Fruit fly (Drosophila melanogaster) whole organism, embryonic: ENCODE data around the gene CG46463.

Experiments used
- Atf-2 ChIP-seq: fragments of 200-800 bp; sonication (Bioruptor generic); optimal IDR thresholded peaks from 2 replicates; lab custom pipeline; 2016; ENCODE audit warnings: missing biosample characterization, missing genetic modification characterization
- CG1024 ChIP-seq: fragments of 200-800 bp; sonication (Bioruptor generic); IDR thresholded peaks from 2 replicates; pipeline ENCODE4 v1.3.6; 2022; ENCODE audit warnings: missing biosample characterization, missing genetic modification characterization
- CG10321 ChIP-seq: fragments of 200-800 bp; sonication (Bioruptor generic); IDR thresholded peaks from 2 replicates; pipeline ENCODE4 v1.3.6; 2022; ENCODE audit warnings: missing biosample characterization, missing genetic modification characterization
- CG11695 ChIP-seq: fragments of 200-800 bp; sonication (Bioruptor generic); IDR thresholded peaks from 3 replicates; pipeline ENCODE4 v1.3.6; 2022; ENCODE audit warnings: missing biosample characterization, missing genetic modification characterization
- CG12104 ChIP-seq: fragments of 200-800 bp; sonication (Bioruptor generic); optimal IDR thresholded peaks from 3 replicates; lab custom pipeline; 2016; ENCODE audit warnings: missing biosample characterization, missing genetic modification characterization
- CG12942 ChIP-seq: fragments of 200-800 bp; sonication (Bioruptor generic); optimal IDR thresholded peaks from 3 replicates; lab custom pipeline; 2016; ENCODE audit warnings: missing biosample characterization, missing genetic modification characterization
- CG13296 ChIP-seq: fragments of 200-800 bp; sonication (Bioruptor generic); optimal IDR thresholded peaks from 3 replicates; lab custom pipeline; 2018; ENCODE audit warnings: missing biosample characterization, mild to moderate bottlenecking, missing genetic modification characterization
- CG13424 ChIP-seq: fragments of 200-800 bp; sonication (Bioruptor generic); optimal IDR thresholded peaks from 2 replicates; lab custom pipeline; 2019; ENCODE audit warnings: missing biosample characterization, mild to moderate bottlenecking, missing genetic modification characterization, moderate library complexity
- CG15514 ChIP-seq: fragments of 200-800 bp; sonication (Bioruptor generic); optimal IDR thresholded peaks from 3 replicates; lab custom pipeline; 2017; ENCODE audit warnings: missing biosample characterization, missing genetic modification characterization, mild to moderate bottlenecking, moderate library complexity, missing genetic modification reagents
- CG17385 ChIP-seq: fragments of 200-800 bp; sonication (Bioruptor generic); optimal IDR thresholded peaks from 3 replicates; lab custom pipeline; 2018; ENCODE audit warnings: missing biosample characterization, mild to moderate bottlenecking, missing genetic modification characterization
- CG17612 ChIP-seq: fragments of 200-800 bp; sonication (Bioruptor generic); IDR thresholded peaks from 2 replicates; pipeline ENCODE4 v1.3.6; 2022; ENCODE audit warnings: missing biosample characterization, missing genetic modification characterization
- CG17802 ChIP-seq: fragments of 200-800 bp; sonication (Bioruptor generic); optimal IDR thresholded peaks from 2 replicates; lab custom pipeline; 2018; ENCODE audit warnings: missing biosample characterization, mild to moderate bottlenecking, missing genetic modification characterization, moderate library complexity
- CG3065 ChIP-seq: fragments of 200-800 bp; sonication (Bioruptor generic); optimal IDR thresholded peaks from 2 replicates; lab custom pipeline; 2016; ENCODE audit warnings: missing biosample characterization, missing genetic modification characterization
- CG31365 ChIP-seq: fragments of 200-800 bp; sonication (Bioruptor generic); optimal IDR thresholded peaks from 2 replicates; lab custom pipeline; 2018; ENCODE audit warnings: missing biosample characterization, mild to moderate bottlenecking, missing genetic modification characterization
- CG4707 ChIP-seq: fragments of 200-800 bp; sonication (Bioruptor generic); optimal IDR thresholded peaks from 2 replicates; lab custom pipeline; 2018; ENCODE audit warnings: missing biosample characterization, mild to moderate bottlenecking, missing genetic modification characterization, moderate library complexity
- CG4854 ChIP-seq: fragments of 200-800 bp; sonication (Bioruptor generic); optimal IDR thresholded peaks from 2 replicates; lab custom pipeline; 2016; ENCODE audit warnings: missing biosample characterization, missing genetic modification characterization, inconsistent platforms
- CG6175 ChIP-seq: fragments of 200-800 bp; sonication (Bioruptor generic); IDR thresholded peaks from 3 replicates; pipeline ENCODE4 v1.3.6; 2022; ENCODE audit warnings: missing biosample characterization, missing genetic modification characterization
- CG6654 ChIP-seq: fragments of 200-800 bp; sonication (Bioruptor generic); optimal IDR thresholded peaks from 2 replicates; lab custom pipeline; 2017; ENCODE audit warnings: missing biosample characterization, mild to moderate bottlenecking, missing genetic modification characterization
- CG6813 ChIP-seq: fragments of 200-800 bp; sonication (Bioruptor generic); optimal IDR thresholded peaks from 2 replicates; lab custom pipeline; 2017; ENCODE audit warnings: missing biosample characterization, missing genetic modification characterization, mild to moderate bottlenecking, moderate library complexity, missing genetic modification reagents
- CG7372 ChIP-seq: fragments of 200-800 bp; sonication (Bioruptor generic); IDR thresholded peaks from 2 replicates; pipeline ENCODE4 v1.3.6; 2022; ENCODE audit warnings: missing biosample characterization, missing genetic modification characterization
- CG7839 ChIP-seq: fragments of 200-800 bp; sonication (Bioruptor generic); optimal IDR thresholded peaks from 3 replicates; lab custom pipeline; 2018; ENCODE audit warnings: missing biosample characterization, mild to moderate bottlenecking, missing genetic modification characterization, moderate library complexity
- CG8089 ChIP-seq: fragments of 200-800 bp; sonication (Bioruptor generic); optimal IDR thresholded peaks from 3 replicates; lab custom pipeline; 2016; ENCODE audit warnings: missing biosample characterization, missing genetic modification characterization
- CG9817 ChIP-seq: fragments of 200-800 bp; sonication (Bioruptor generic); optimal IDR thresholded peaks from 2 replicates; lab custom pipeline; 2018; ENCODE audit warnings: missing biosample characterization, mild to moderate bottlenecking, missing genetic modification characterization, moderate library complexity
- HmgZ ChIP-seq: fragments of 200-800 bp; sonication (Bioruptor generic); optimal IDR thresholded peaks from 2 replicates; lab custom pipeline; 2018; ENCODE audit warnings: missing biosample characterization, mild to moderate bottlenecking, missing genetic modification characterization
- Hr3 ChIP-seq: fragments of 200-800 bp; sonication (Bioruptor generic); optimal IDR thresholded peaks from 3 replicates; lab custom pipeline; 2016; ENCODE audit warnings: missing biosample characterization, missing genetic modification characterization
- Hr39 ChIP-seq: fragments of >200 bp; optimal IDR thresholded peaks from 2 replicates; lab custom pipeline; 2017
- Hr78 ChIP-seq, 2 experiments: fragments of 200-800 bp in 1 of 2; fragments of >200 bp in 1 of 2; sonication (Bioruptor generic) in 1 of 2; optimal IDR thresholded peaks; 2 replicates each; lab custom pipeline; 2017 to 2019; ENCODE audit warnings: missing biosample characterization in 2 of 2, missing genetic modification characterization in 2 of 2, mild to moderate bottlenecking in 1 of 2, moderate library complexity in 1 of 2
- Hsf ChIP-seq: fragments of 200-800 bp; sonication (Bioruptor generic); optimal IDR thresholded peaks from 3 replicates; lab custom pipeline; 2016; ENCODE audit warnings: missing biosample characterization, missing genetic modification characterization
- Kr ChIP-seq: fragments of 200-800 bp; sonication (Bioruptor generic); optimal IDR thresholded peaks from 2 replicates; lab custom pipeline; 2017; ENCODE audit warnings: missing biosample characterization, mild to moderate bottlenecking, missing genetic modification characterization
- Lim3 ChIP-seq: fragments of 200-800 bp; sonication (Bioruptor generic); IDR thresholded peaks from 2 replicates; pipeline ENCODE4 v1.3.6; 2022; ENCODE audit warnings: missing biosample characterization, missing genetic modification characterization
- NK7.1 ChIP-seq: fragments of 200-800 bp; sonication (Bioruptor generic); optimal IDR thresholded peaks from 3 replicates; lab custom pipeline; 2016; ENCODE audit warnings: missing biosample characterization, missing genetic modification characterization
- Ravus ChIP-seq: fragments of 200-800 bp; sonication (Bioruptor generic); IDR thresholded peaks from 2 replicates; pipeline ENCODE4 v1.3.6; 2022; ENCODE audit warnings: missing biosample characterization, missing genetic modification characterization
- Rx ChIP-seq: fragments of 200-800 bp; sonication (Bioruptor generic); IDR thresholded peaks from 2 replicates; pipeline ENCODE4 v1.3.6; 2022; ENCODE audit warnings: missing biosample characterization, missing genetic modification characterization
- bab2 ChIP-seq: fragments of 200-800 bp; sonication (Bioruptor generic); optimal IDR thresholded peaks from 2 replicates; lab custom pipeline; 2016; ENCODE audit warnings: missing biosample characterization, missing genetic modification characterization
- bigmax ChIP-seq: fragments of 200-800 bp; sonication (Bioruptor generic); optimal IDR thresholded peaks from 2 replicates; lab custom pipeline; 2018; ENCODE audit warnings: missing biosample characterization, mild to moderate bottlenecking, missing genetic modification characterization
- cad ChIP-seq: fragments of >200 bp; optimal IDR thresholded peaks from 2 replicates; lab custom pipeline; 2017; ENCODE audit warnings: missing biosample characterization, missing genetic modification characterization
- ci ChIP-seq: fragments of 200-800 bp; sonication (Bioruptor generic); IDR thresholded peaks from 3 replicates; pipeline ENCODE4 v1.3.6; 2022; ENCODE audit warnings: missing biosample characterization, missing genetic modification characterization
- fd64A ChIP-seq: fragments of 200-800 bp; sonication (Bioruptor generic); optimal IDR thresholded peaks from 3 replicates; lab custom pipeline; 2018; ENCODE audit warnings: missing biosample characterization, mild to moderate bottlenecking, missing genetic modification characterization
- ftz-f1 ChIP-seq: fragments of 200-800 bp; sonication (Bioruptor generic); optimal IDR thresholded peaks from 2 replicates; lab custom pipeline; 2016; ENCODE audit warnings: missing biosample characterization, missing genetic modification characterization
- grn ChIP-seq: fragments of 200-800 bp; sonication (Bioruptor generic); optimal IDR thresholded peaks from 3 replicates; lab custom pipeline; 2017; ENCODE audit warnings: missing biosample characterization, missing genetic modification characterization
- gsb ChIP-seq: fragments of 200-800 bp; sonication (Bioruptor generic); IDR thresholded peaks from 2 replicates; pipeline ENCODE4 v1.3.6; 2022; ENCODE audit warnings: missing biosample characterization, missing genetic modification characterization
- inv ChIP-seq: fragments of 200-800 bp; sonication (Bioruptor generic); IDR thresholded peaks from 2 replicates; pipeline ENCODE4 v1.3.6; 2022; ENCODE audit warnings: missing biosample characterization, missing genetic modification characterization; ENCODE audit not compliant: partially characterized antibody
- kah ChIP-seq: fragments of 200-800 bp; sonication (Bioruptor generic); optimal IDR thresholded peaks from 2 replicates; lab custom pipeline; 2018; ENCODE audit warnings: missing biosample characterization, mild to moderate bottlenecking, missing genetic modification characterization
- ken ChIP-seq: fragments of 200-800 bp; sonication (Bioruptor generic); IDR thresholded peaks from 3 replicates; pipeline ENCODE4 v1.3.6; 2022; ENCODE audit warnings: missing biosample characterization, missing genetic modification characterization
- p53 ChIP-seq: fragments of 200-800 bp; sonication (Bioruptor generic); optimal IDR thresholded peaks from 2 replicates; lab custom pipeline; 2016; ENCODE audit warnings: missing biosample characterization, missing genetic modification characterization
- psq ChIP-seq: fragments of 200-800 bp; sonication (Bioruptor generic); optimal IDR thresholded peaks from 2 replicates; lab custom pipeline; 2017; ENCODE audit warnings: missing biosample characterization, missing genetic modification characterization
- ranshi ChIP-seq: fragments of 200-800 bp; sonication (Bioruptor generic); IDR thresholded peaks from 2 replicates; pipeline ENCODE4 v1.3.6; 2022; ENCODE audit warnings: missing biosample characterization, missing genetic modification characterization
- tgo ChIP-seq: fragments of 200-800 bp; sonication (Bioruptor generic); IDR thresholded peaks from 3 replicates; pipeline ENCODE4 v1.3.6; 2022; ENCODE audit warnings: missing biosample characterization, missing genetic modification characterization
- unc-4 ChIP-seq: fragments of 200-800 bp; sonication (Bioruptor generic); IDR thresholded peaks from 2 replicates; pipeline ENCODE4 v1.3.6; 2022; ENCODE audit warnings: missing biosample characterization, missing genetic modification characterization; ENCODE audit not compliant: partially characterized antibody
- unpg ChIP-seq: fragments of 200-800 bp; sonication (Bioruptor generic); optimal IDR thresholded peaks from 3 replicates; lab custom pipeline; 2018; ENCODE audit warnings: missing biosample characterization, mild to moderate bottlenecking, missing genetic modification characterization, moderate library complexity
- usp ChIP-seq: fragments of >200 bp; optimal IDR thresholded peaks from 2 replicates; lab custom pipeline; 2017; ENCODE audit warnings: missing biosample characterization, missing genetic modification characterization
- wor ChIP-seq: fragments of 200-800 bp; sonication (Bioruptor generic); IDR thresholded peaks from 2 replicates; pipeline ENCODE4 v1.3.6; 2022; ENCODE audit warnings: missing biosample characterization, missing genetic modification characterization
- zfh1 ChIP-seq: fragments of 200-800 bp; sonication (Bioruptor generic); IDR thresholded peaks from 3 replicates; pipeline ENCODE4 v1.3.6; 2022; ENCODE audit warnings: missing biosample characterization, missing genetic modification characterization

CG46463 gene

DNA sequence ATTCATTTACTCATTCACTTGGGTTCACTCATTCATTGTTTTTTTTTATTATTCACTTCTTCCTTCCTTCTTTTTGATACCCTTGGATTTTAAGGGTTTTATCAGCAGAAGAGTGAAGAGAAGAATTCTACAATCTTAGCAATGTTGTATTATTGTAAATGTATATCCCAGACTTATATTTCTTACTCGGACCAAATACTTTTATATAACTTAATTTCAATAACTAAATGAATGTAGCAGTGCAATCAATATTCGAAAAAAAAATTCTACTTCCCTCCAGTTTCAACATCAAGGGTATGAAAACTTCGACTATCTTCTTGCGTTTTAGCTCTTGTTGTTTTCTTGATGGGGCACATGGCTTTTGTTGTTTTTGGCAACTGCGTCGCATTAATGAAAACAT, 10.7 kb upstream of the CG46463 start:
- TF ChIP-seq Lim3 (no peak), unc-4 (GFP tag; lab: Robert Waterston, UW) (no peak), kah (no peak), tgo (GFP tag; lab: Robert Waterston, UW) (no peak), CG6813 (GFP tag; lab: Kevin White, UChicago) (no peak), CG4707 (no peak), usp (GFP tag; lab: Kevin White, UChicago) (no peak), HmgZ (tag; lab: Kevin White, UChicago) (no peak), ci (GFP tag; lab: Robert Waterston, UW) (0 out of 3 replicates have a peak, but pooled peaks have one; percentile 11), ken (GFP tag; lab: Robert Waterston, UW) (no peak), CG17802 (tag; lab: Kevin White, UChicago) (no peak), CG15514 (GFP tag; lab: Kevin White, UChicago) (no peak), Hr39 (lab: Kevin White, UChicago) (no peak), inv (GFP tag; lab: Robert Waterston, UW) (no peak), Hsf (GFP tag; lab: Kevin White, UChicago) (peak; percentile 10), wor (GFP tag; lab: Robert Waterston, UW) (no peak), Hr3 (GFP tag; lab: Kevin White, UChicago) (peak; percentile 34), CG13296 (GFP tag; lab: Kevin White, UChicago) (no peak), ranshi (GFP tag; lab: Robert Waterston, UW) (no peak), CG12104 (GFP tag; lab: Kevin White, UChicago) (no peak), ftz-f1 (GFP tag; lab: Kevin White, UChicago) (no peak), CG7839 (tag; lab: Kevin White, UChicago) (peak; percentile 46), CG11695 (GFP tag; lab: Robert Waterston, UW) (no peak), bab2 (no peak), CG1024 (no peak), CG8089 (GFP tag; lab: Kevin White, UChicago) (no peak), p53 (no peak), CG10321 (GFP tag; lab: Robert Waterston, UW) (no peak), fd64A (no peak), CG13424 (peak; percentile 58), CG12942 (GFP tag; lab: Kevin White, UChicago) (no peak), CG6654 (GFP tag; lab: Kevin White, UChicago) (no peak), NK7.1 (GFP tag; lab: Kevin White, UChicago) (no peak), gsb (no peak), unpg (GFP tag; lab: Kevin White, UChicago) (peak; percentile 32), Rx (GFP tag; lab: Robert Waterston, UW) (no peak), CG31365 (no peak), grn (GFP tag; lab: Kevin White, UChicago) (no peak), CG6175 (no peak), zfh1 (GFP tag; lab: Robert Waterston, UW) (no peak), Hr78 (GFP tag; optimal IDR thresholded peaks at IDR 0.05; lab: Kevin White, UChicago) (no peak), Atf-2 (GFP tag; lab: Kevin White, UChicago) (peak; percentile 5), psq (GFP tag; lab: Kevin White, UChicago) (no peak), CG17385 (peak; percentile 31), cad (GFP tag; lab: Kevin White, UChicago) (no peak), bigmax (no peak), Kr (GFP tag; lab: Kevin White, UChicago) (no peak), CG4854 (no peak), CG9817 (no peak), CG17612 (GFP tag; lab: Robert Waterston, UW) (no peak), Ravus (GFP tag; lab: Robert Waterston, UW) (no peak), CG7372 (no peak), CG3065 (GFP tag; lab: Kevin White, UChicago) (no peak)
